Fruit fly (Drosophila melanogaster) whole organism, adult: Measurements from ENCODE around the gene Mco1.

Experiments
- CG11617 ChIP-seq: fragments of 200-800 bp; sonication (Bioruptor generic); optimal IDR thresholded peaks from 2 replicates; lab custom pipeline; 2017; ENCODE audit warnings: mild to moderate bottlenecking, missing biosample characterization, missing genetic modification reagents, missing genetic modification characterization
- CG12768 ChIP-seq: fragments of 200-800 bp; sonication (Bioruptor generic); optimal IDR thresholded peaks from 2 replicates; lab custom pipeline; 2017; ENCODE audit warnings: missing biosample characterization, missing genetic modification characterization, mild to moderate bottlenecking, moderate library complexity, missing genetic modification reagents
- CG14711 ChIP-seq: fragments of 200-800 bp; sonication (Bioruptor generic); optimal IDR thresholded peaks from 2 replicates; lab custom pipeline; 2018; ENCODE audit warnings: missing biosample characterization, mild to moderate bottlenecking, missing genetic modification characterization, moderate library complexity
- CG1620 ChIP-seq: fragments of 200-800 bp; sonication (Bioruptor generic); optimal IDR thresholded peaks from 2 replicates; lab custom pipeline; 2016; ENCODE audit warnings: missing biosample characterization, missing genetic modification characterization
- CG33017 ChIP-seq: fragments of 200-800 bp; sonication (Bioruptor generic); optimal IDR thresholded peaks from 2 replicates; lab custom pipeline; 2018; ENCODE audit warnings: missing biosample characterization, mild to moderate bottlenecking, missing genetic modification characterization, moderate library complexity
- CG5204 ChIP-seq: fragments of 200-800 bp; sonication (Bioruptor generic); optimal IDR thresholded peaks from 2 replicates; lab custom pipeline; 2016; ENCODE audit warnings: missing biosample characterization, missing genetic modification characterization
- CG7045 ChIP-seq: fragments of 200-800 bp; sonication (Bioruptor generic); optimal IDR thresholded peaks from 2 replicates; lab custom pipeline; 2017; ENCODE audit warnings: missing biosample characterization, mild to moderate bottlenecking, missing genetic modification characterization
- CG7101 ChIP-seq: fragments of 200-800 bp; sonication (Bioruptor generic); optimal IDR thresholded peaks from 2 replicates; lab custom pipeline; 2018; ENCODE audit warnings: missing biosample characterization, mild to moderate bottlenecking, missing genetic modification characterization, moderate library complexity
- Clk ChIP-seq: fragments of 200-800 bp; sonication (Bioruptor generic); optimal IDR thresholded peaks from 2 replicates; lab custom pipeline; 2017; ENCODE audit warnings: missing biosample characterization, missing genetic modification characterization
- Crg-1 ChIP-seq: fragments of 200-800 bp; sonication (Bioruptor generic); optimal IDR thresholded peaks from 2 replicates; lab custom pipeline; 2016; ENCODE audit warnings: missing biosample characterization, missing genetic modification characterization
- Hr96 ChIP-seq: fragments of 200-800 bp; sonication (Bioruptor generic); optimal IDR thresholded peaks from 2 replicates; lab custom pipeline; 2016; ENCODE audit warnings: missing biosample characterization, missing genetic modification characterization
- Mnt ChIP-seq: fragments of 200-800 bp; sonication (Bioruptor generic); optimal IDR thresholded peaks from 2 replicates; lab custom pipeline; 2016; ENCODE audit warnings: missing biosample characterization, mild to moderate bottlenecking, missing genetic modification characterization
- bab1 ChIP-seq: fragments of 200-800 bp; sonication (Bioruptor generic); optimal IDR thresholded peaks from 3 replicates; lab custom pipeline; 2019; ENCODE audit warnings: missing biosample characterization, mild to moderate bottlenecking, missing genetic modification characterization, moderate library complexity
- cic ChIP-seq: fragments of 200-800 bp; sonication (Bioruptor generic); optimal IDR thresholded peaks from 2 replicates; lab custom pipeline; 2017; ENCODE audit warnings: missing biosample characterization, mild to moderate bottlenecking, missing genetic modification characterization, moderate library complexity
- cnc ChIP-seq, 2 experiments: fragments of >200 bp; optimal IDR thresholded peaks; 2 replicates each; lab custom pipeline; 2017
- kay ChIP-seq: fragments of 200-800 bp; sonication (Bioruptor generic); peaks from one replicate; lab custom pipeline; 2016; ENCODE audit warnings: missing biosample characterization, missing genetic modification characterization, borderline replicate concordance
- ovo ChIP-seq: fragments of 200-800 bp; sonication (Bioruptor generic); optimal IDR thresholded peaks from 2 replicates; lab custom pipeline; 2016; ENCODE audit warnings: missing biosample characterization, missing genetic modification characterization
- pad ChIP-seq: fragments of 200-800 bp; sonication (Bioruptor generic); optimal IDR thresholded peaks from 3 replicates; lab custom pipeline; 2017; ENCODE audit warnings: missing biosample characterization, missing genetic modification characterization, mild to moderate bottlenecking, moderate library complexity, missing genetic modification reagents
- tj ChIP-seq: fragments of 200-800 bp; sonication (Bioruptor generic); optimal IDR thresholded peaks from 3 replicates; lab custom pipeline; 2017; ENCODE audit warnings: missing biosample characterization, mild to moderate bottlenecking, missing genetic modification characterization, moderate library complexity
- toe ChIP-seq: fragments of 200-800 bp; sonication (Bioruptor generic); optimal IDR thresholded peaks from 2 replicates; lab custom pipeline; 2016; ENCODE audit warnings: missing biosample characterization, missing genetic modification characterization

Mco1 gene

dm6 chr2L:9430992-9431602, 14.7 kb downstream of the Mco1 start, which contains the start of the genes FucTB and scat:
FucTB (minus strand) TSS chr2L:9431052.
scat (plus strand) TSS chr2L:9431405.
- TF ChIP-seq Hr96 (GFP tag; lab: Kevin White, UChicago) (peak; percentile 59), tj (peak; percentile 74), Clk (peak; percentile 81), cic (GFP tag; lab: Kevin White, UChicago) (peak; percentile 21), CG7101 (tag; lab: Kevin White, UChicago) (peak; percentile 91), CG33017 (tag; lab: Kevin White, UChicago) (peak; percentile 86), Crg-1 (GFP tag; lab: Kevin White, UChicago) (peak; percentile 82), bab1 (GFP tag; lab: Kevin White, UChicago) (peak; percentile 87), CG11617 (GFP tag; lab: Kevin White, UChicago) (peak; percentile 89), CG7045 (GFP tag; lab: Kevin White, UChicago) (peak; percentile 92), CG14711 (tag; lab: Kevin White, UChicago) (peak; percentile 86), toe (GFP tag; lab: Kevin White, UChicago) (peak; percentile 70), kay (GFP tag; lab: Kevin White, UChicago) (peak; percentile 65), Mnt (GFP tag; lab: Kevin White, UChicago) (peak; percentile 62), cnc (optimal IDR thresholded peaks at IDR 0.05; lab: Kevin White, UChicago) (no peak), CG5204 (peak; percentile 61), ovo (GFP tag; lab: Kevin White, UChicago) (peak; percentile 94), CG1620 (GFP tag; lab: Kevin White, UChicago) (peak; percentile 72), CG12768 (GFP tag; lab: Kevin White, UChicago) (peak; percentile 88), pad (peak; percentile 82)

dm6 chr2L:9435099-9435498, 18.7 kb downstream of the Mco1 start, which contains the start of gene CG3769:
CG3769 (plus strand) TSS chr2L:9435399.
- TF ChIP-seq cnc (optimal IDR thresholded peaks at IDR 0.05; lab: Kevin White, UChicago) = no peak
- TF ChIP-seq Crg-1 (GFP tag; lab: Kevin White, UChicago) = no peak
- TF ChIP-seq bab1 (GFP tag; lab: Kevin White, UChicago) = no peak
- peak; percentile 15 for TF ChIP-seq kay (GFP tag; lab: Kevin White, UChicago)

- TF ChIP-seq ovo (GFP tag; lab: Kevin White, UChicago) (no peak), CG7045 (GFP tag; lab: Kevin White, UChicago) (no peak), Crg-1 (GFP tag; lab: Kevin White, UChicago) (no peak), CG12768 (GFP tag; lab: Kevin White, UChicago) (no peak), CG11617 (GFP tag; lab: Kevin White, UChicago) (no peak), cic (GFP tag; lab: Kevin White, UChicago) (no peak), pad (no peak), Mnt (GFP tag; lab: Kevin White, UChicago) (no peak), CG33017 (tag; lab: Kevin White, UChicago) (no peak), CG1620 (GFP tag; lab: Kevin White, UChicago) (no peak), kay (GFP tag; lab: Kevin White, UChicago) (no peak), tj (no peak), CG5204 (no peak), CG7101 (tag; lab: Kevin White, UChicago) (no peak), CG14711 (tag; lab: Kevin White, UChicago) (no peak)
These were observed 20.1 kb downstream of the Mco1 start, which contains the start of gene RpS28-like for dm6 chr2L:9436504-9436903. RpS28-like (plus strand) TSS chr2L:9436804.

- TF ChIP-seq Mnt (GFP tag; lab: Kevin White, UChicago) = peak; percentile 30
- no peak for TF ChIP-seq CG12768 (GFP tag; lab: Kevin White, UChicago)
- no peak for TF ChIP-seq Hr96 (GFP tag; lab: Kevin White, UChicago)
- no peak for TF ChIP-seq tj
- TF ChIP-seq CG7045 (GFP tag; lab: Kevin White, UChicago) = no peak
- TF ChIP-seq Clk = no peak
- TF ChIP-seq ovo (GFP tag; lab: Kevin White, UChicago) = peak; percentile 96
- TF ChIP-seq pad = peak; percentile 79
- TF ChIP-seq CG7101 (tag; lab: Kevin White, UChicago) = no peak
- no peak for TF ChIP-seq CG14711 (tag; lab: Kevin White, UChicago)
- TF ChIP-seq bab1 (GFP tag; lab: Kevin White, UChicago) = peak; percentile 45
These were observed 20.9 kb downstream of the Mco1 start, which contains the start of gene numb for dm6 chr2L:9437216-9437715. numb (plus strand) TSS chr2L:9437469.

DNA sequence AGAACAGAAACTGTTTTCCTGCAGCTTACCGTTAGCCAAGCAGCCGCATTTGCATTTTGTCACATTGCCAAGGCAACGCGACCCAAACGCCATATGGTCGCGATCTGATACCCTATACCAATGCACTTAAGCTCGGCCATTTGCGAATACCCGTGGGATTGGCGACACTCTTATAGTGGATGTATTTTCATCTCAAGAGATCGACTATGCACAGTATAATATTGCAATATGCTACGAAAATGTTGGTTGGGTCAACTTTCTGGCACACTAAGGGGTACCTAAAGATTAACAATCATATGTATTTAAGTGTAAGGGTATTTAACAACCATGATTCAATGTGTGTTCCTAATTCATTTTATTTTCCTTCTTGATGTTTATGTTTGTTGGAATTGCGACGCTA, 21.8 kb downstream of the Mco1 start:
- TF ChIP-seq bab1 (GFP tag; lab: Kevin White, UChicago) = peak; percentile 38
- TF ChIP-seq tj = peak; percentile 42
- TF ChIP-seq CG14711 (tag; lab: Kevin White, UChicago) = peak; percentile 23
- TF ChIP-seq ovo (GFP tag; lab: Kevin White, UChicago) = peak; percentile 5
- TF ChIP-seq kay (GFP tag; lab: Kevin White, UChicago) = no peak

- TF ChIP-seq kay (GFP tag; lab: Kevin White, UChicago) (no peak), Clk (no peak), pad (no peak), CG14711 (tag; lab: Kevin White, UChicago) (no peak)
These were observed 24.3 kb downstream of the Mco1 start, which contains the start of gene CG33723 for dm6 chr2L:9440640-9441039. CG33723 (minus strand) TSS chr2L:9440740.
